Worm (Caenorhabditis elegans) whole organism, L1 larva: Measurements from ENCODE around the gene W09B6.4.

Experiments used
- aly-2 ChIP-seq: fragments of 150-350 bp; optimal IDR thresholded peaks from 2 replicates; lab custom pipeline; 2014; ENCODE audit warnings: missing biosample characterization, missing genetic modification characterization
- ceh-82 ChIP-seq, 3 experiments: fragments of 150-350 bp in 1 of 3; sonication (generic microtip) in 2 of 3; optimal IDR thresholded peaks; 2 replicates each; lab custom pipeline; 2014 to 2017; ENCODE audit warnings: missing biosample characterization in 3 of 3, missing genetic modification characterization in 3 of 3
- ces-1 ChIP-seq: fragments of 150-350 bp; optimal IDR thresholded peaks from 2 replicates; lab custom pipeline; 2014; ENCODE audit warnings: missing biosample characterization, missing genetic modification reagents, missing genetic modification characterization
- dpl-1 ChIP-seq, 3 experiments: fragments of 150-350 bp in 2 of 3; sonication (generic microtip) in 1 of 3; optimal IDR thresholded peaks; 2 replicates each; lab custom pipeline; 2014 to 2017; ENCODE audit warnings: missing biosample characterization in 3 of 3, missing genetic modification characterization in 3 of 3, missing genetic modification reagents in 3 of 3
- elt-2 ChIP-seq: sonication (generic microtip); optimal IDR thresholded peaks from 2 replicates; lab custom pipeline; 2016; ENCODE audit warnings: missing genetic modification characterization, mild to moderate bottlenecking, inconsistent platforms, missing compliant biosample characterization, missing genetic modification reagents
- nhr-12 ChIP-seq: sonication (generic microtip); optimal IDR thresholded peaks from 2 replicates; lab custom pipeline; 2017; ENCODE audit warnings: missing biosample characterization, missing genetic modification characterization
- nhr-237 ChIP-seq: fragments of 150-350 bp; optimal IDR thresholded peaks from 2 replicates; lab custom pipeline; 2014; ENCODE audit warnings: missing biosample characterization, missing genetic modification characterization
- nhr-77 ChIP-seq: fragments of 150-350 bp; optimal IDR thresholded peaks from 2 replicates; lab custom pipeline; 2014; ENCODE audit warnings: missing biosample characterization, missing genetic modification characterization
- unc-62 ChIP-seq: fragments of 150-350 bp; optimal IDR thresholded peaks from 2 replicates; lab custom pipeline; 2014; ENCODE audit warnings: missing biosample characterization, missing genetic modification reagents, missing genetic modification characterization

DNA sequence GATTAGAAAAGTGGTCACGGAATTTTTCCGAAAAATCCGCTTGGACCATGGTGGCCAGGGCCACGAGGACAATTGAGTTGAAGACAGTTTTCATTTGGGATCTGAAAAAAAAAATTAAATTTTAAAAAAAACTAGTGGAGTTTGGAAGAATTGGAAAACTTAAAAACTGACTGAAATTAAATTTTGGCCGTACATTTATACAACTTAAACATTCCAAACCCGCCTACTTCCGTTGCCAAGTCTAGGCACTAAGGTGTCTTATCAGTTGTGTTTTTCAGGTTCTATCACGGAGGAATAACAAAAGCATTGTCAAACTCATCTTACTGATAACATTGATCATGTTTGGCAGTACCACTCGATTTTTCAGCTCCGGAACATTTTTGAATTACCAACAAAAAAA, 26.5 kb downstream of the W09B6.4 start, which contains the start of gene lips-12:
- TF ChIP-seq unc-62 (GFP tag; lab: Kevin White, UChicago) (no peak), nhr-237 (tag; lab: Kevin White, UChicago) (no peak), nhr-77 (tag; lab: Kevin White, UChicago) (no peak), elt-2 (tag; lab: Kevin White, UChicago) (no peak), dpl-1 (GFP tag; optimal IDR thresholded peaks at IDR 0.05; lab: Kevin White, UChicago) (no peak), nhr-12 (tag; lab: Kevin White, UChicago) (no peak), ces-1 (GFP tag; lab: Kevin White, UChicago) (no peak), ceh-82 (tag; optimal IDR thresholded peaks at IDR 0.05; lab: Kevin White, UChicago) (no peak), aly-2 (tag; lab: Kevin White, UChicago) (no peak)
